Fruit fly (Drosophila melanogaster) S2 (cell line): ENCODE measurements around the gene tplus3b.

Source experiments
- CG8478 ChIP-seq: fragments of >200 bp; optimal IDR thresholded peaks from 2 replicates; lab custom pipeline; 2018
- CTCF ChIP-seq, 2 experiments: fragments of >200 bp; optimal IDR thresholded peaks; 2 replicates each; lab custom pipeline; 2018

- TF ChIP-seq CTCF (optimal IDR thresholded peaks at IDR 0.05; lab: Kevin White, UChicago) = no peak
- TF ChIP-seq CG8478 (lab: Kevin White, UChicago) = no peak
These were observed 42.0 kb upstream of the tplus3b start for dm6 chr2L:22146247-22146646.
